Worm (Caenorhabditis elegans) whole organism, L4 larva: ENCODE results near the gene bath-36.

ENCODE experiments used
- ceh-82 ChIP-seq: sonication (generic microtip); optimal IDR thresholded peaks from 2 replicates; lab custom pipeline; 2017; ENCODE audit warnings: missing biosample characterization, missing genetic modification characterization
- fkh-10 ChIP-seq: fragments of 150-350 bp; optimal IDR thresholded peaks from 2 replicates; lab custom pipeline; 2014; ENCODE audit warnings: missing biosample characterization, missing genetic modification reagents, missing genetic modification characterization
- fos-1 ChIP-seq: fragments of 150-350 bp; optimal IDR thresholded peaks from 2 replicates; lab custom pipeline; 2014; ENCODE audit warnings: missing biosample characterization, missing genetic modification characterization
- madf-9 ChIP-seq: fragments of 200-800 bp; sonication (Bioruptor generic); conservative IDR thresholded peaks from 2 replicates; pipeline ENCODE4 v1.3.6; 2022; ENCODE audit warnings: missing genetic modification reagents, missing genetic modification characterization, missing compliant biosample characterization
- rbr-2 ChIP-seq: sonication (generic microtip); optimal IDR thresholded peaks from 2 replicates; lab custom pipeline; 2016; ENCODE audit warnings: missing genotype, missing genetic modification characterization, missing compliant biosample characterization
- skn-1 ChIP-seq: fragments of 150-350 bp; optimal IDR thresholded peaks from 2 replicates; lab custom pipeline; 2014; ENCODE audit warnings: missing biosample characterization, missing genetic modification characterization
- tra-1 ChIP-seq: fragments of 200-800 bp; sonication (Bioruptor generic); IDR thresholded peaks from 2 replicates; pipeline ENCODE4 v1.3.6; 2022; ENCODE audit warnings: missing genetic modification reagents, missing genetic modification characterization, missing compliant biosample characterization

ce11 chrV:15156504-15156903 is 31.2 kb upstream of the bath-36 start:
- TF ChIP-seq fkh-10 (GFP tag; lab: Kevin White, UChicago) (no peak), rbr-2 (tag; lab: Kevin White, UChicago) (no peak), skn-1 (tag; lab: Kevin White, UChicago) (no peak), madf-9 (GFP tag; lab: Robert Waterston, UW) (no peak), fos-1 (no peak), tra-1 (no peak), ceh-82 (tag; lab: Kevin White, UChicago) (no peak)
